Worm (Caenorhabditis elegans) whole organism, mixed stage, embryonic: Measurements from ENCODE around the gene hpo-33.

ENCODE experiments used
- blmp-1 ChIP-seq: fragments of 150-350 bp; optimal IDR thresholded peaks from 2 replicates; lab custom pipeline; 2014; ENCODE audit warnings: missing biosample characterization, missing genetic modification characterization
- ces-1 ChIP-seq: fragments of 150-350 bp; optimal IDR thresholded peaks from 2 replicates; lab custom pipeline; 2014; ENCODE audit warnings: missing biosample characterization, missing genetic modification reagents, missing genetic modification characterization
- elt-1 ChIP-seq: sonication (generic microtip); optimal IDR thresholded peaks from 2 replicates; lab custom pipeline; 2017; ENCODE audit warnings: missing genetic modification characterization, mild to moderate bottlenecking, missing compliant biosample characterization, antibody characterized with exemption, moderate library complexity, borderline replicate concordance; ENCODE audit not compliant: insufficient read depth
- elt-3 ChIP-seq: fragments of 150-350 bp; optimal IDR thresholded peaks from 2 replicates; lab custom pipeline; 2014; ENCODE audit warnings: missing biosample characterization, missing genetic modification characterization
- mep-1 ChIP-seq: fragments of 150-350 bp; optimal IDR thresholded peaks from 2 replicates; lab custom pipeline; 2017; ENCODE audit warnings: missing biosample characterization, missing genetic modification reagents, missing genetic modification characterization, inconsistent platforms
- nhr-237 ChIP-seq: fragments of 150-350 bp; optimal IDR thresholded peaks from 2 replicates; lab custom pipeline; 2014; ENCODE audit warnings: missing biosample characterization, missing genetic modification characterization
- nhr-28 ChIP-seq: fragments of 150-350 bp; optimal IDR thresholded peaks from 2 replicates; lab custom pipeline; 2014; ENCODE audit warnings: missing biosample characterization, missing genetic modification characterization
- sem-2 ChIP-seq: fragments of 200-800 bp; sonication (Bioruptor generic); optimal IDR thresholded peaks from 2 replicates; lab custom pipeline; 2018; ENCODE audit warnings: mild to moderate bottlenecking, missing genetic modification characterization, missing compliant biosample characterization
- snpc-4 ChIP-seq: fragments of 150-350 bp; optimal IDR thresholded peaks from 2 replicates; lab custom pipeline; 2014; ENCODE audit warnings: missing biosample characterization, missing genetic modification characterization
- zip-8 ChIP-seq: fragments of 150-350 bp; optimal IDR thresholded peaks from 2 replicates; lab custom pipeline; 2014; ENCODE audit warnings: missing biosample characterization, missing genetic modification characterization
- ztf-11 ChIP-seq: fragments of 150-350 bp; optimal IDR thresholded peaks from 2 replicates; lab custom pipeline; 2014; ENCODE audit warnings: missing biosample characterization, missing genetic modification characterization

- TF ChIP-seq elt-3, result no peak
- TF ChIP-seq nhr-237 (tag; lab: Kevin White, UChicago), result no peak
- no peak for TF ChIP-seq nhr-28 (tag; lab: Kevin White, UChicago)
- TF ChIP-seq blmp-1 (tag; lab: Kevin White, UChicago), result no peak
- no peak for TF ChIP-seq ces-1 (GFP tag; lab: Kevin White, UChicago)
- TF ChIP-seq snpc-4 (tag; lab: Kevin White, UChicago), result no peak
- TF ChIP-seq sem-2, result no peak
- no peak for TF ChIP-seq ztf-11
- no peak for TF ChIP-seq mep-1 (tag; lab: Kevin White, UChicago)
- TF ChIP-seq zip-8 (tag; lab: Kevin White, UChicago), result no peak
- TF ChIP-seq elt-1 (tag; lab: Kevin White, UChicago), result no peak
Observed at ce11 chrV:17089342-17089741, 47.0 kb downstream of the hpo-33 start, which contains the start of gene T05E12.6.
